Worm (Caenorhabditis elegans): ENCODE data around the gene vrp-1.

vrp-1 gene

DNA sequence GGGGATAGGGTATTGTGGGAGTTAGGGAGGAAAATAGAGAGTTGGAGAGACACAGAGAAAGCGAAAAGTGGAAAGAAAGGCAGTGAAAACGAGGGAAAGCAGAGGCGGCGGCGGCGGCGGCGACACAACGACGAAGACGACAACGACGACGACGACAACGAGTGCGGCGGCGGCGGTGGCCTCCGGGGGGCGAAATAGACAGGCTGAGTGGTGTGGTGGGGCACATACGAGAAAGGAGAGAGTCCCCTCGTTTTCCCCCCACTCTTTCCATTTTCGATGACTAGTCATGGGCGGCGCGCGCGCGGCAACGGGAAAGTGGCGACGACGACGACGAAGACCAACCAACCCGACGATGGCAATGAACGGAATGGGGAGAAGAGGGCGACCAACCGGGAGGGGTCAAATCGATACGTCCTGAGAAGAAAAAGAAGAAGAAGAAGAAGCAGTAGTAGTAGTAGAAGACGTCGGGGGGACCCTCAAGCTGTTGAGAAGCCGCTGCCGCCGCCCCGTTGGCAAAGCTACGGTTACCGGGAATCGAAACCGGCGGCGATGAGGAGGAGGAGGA, 13.7 kb upstream of the vrp-1 start (continued):
- TF ChIP-seq lin-39 (tag; optimal IDR thresholded peaks at IDR 0.05) (no peak), ceh-8 (GFP tag; optimal IDR thresholded peaks at IDR 0.05) (peak; percentile 64), egl-13 (tag; optimal IDR thresholded peaks at IDR 0.05) (peak; percentile 3), unc-130 (tag; optimal IDR thresholded peaks at IDR 0.05) (no peak), nhr-85 (tag) (peak; percentile 68), hlh-17 (GFP tag; optimal IDR thresholded peaks at IDR 0.05; ENCODE audit: borderline replicate concordance) (no peak), nhr-28 (tag; optimal IDR thresholded peaks at IDR 0.05) (no peak), mep-1 (tag; optimal IDR thresholded peaks at IDR 0.05) (no peak), nhr-19 (GFP tag; conservative IDR thresholded peaks at IDR 0.05) (peak; percentile 34; the same call in 1 of the 2 replicates), isw-1 (GFP tag; IDR thresholded peaks at IDR 0.05) (peak; percentile 39), pax-3 (tag; optimal IDR thresholded peaks at IDR 0.05) (no peak), nhr-20 (tag; optimal IDR thresholded peaks at IDR 0.05) (peak; percentile 30), tbx-2 (tag; optimal IDR thresholded peaks at IDR 0.05) (peak; percentile 54), efl-3 (GFP tag; optimal IDR thresholded peaks at IDR 0.05) (peak; percentile 15), sox-4 (tag; optimal IDR thresholded peaks at IDR 0.05) (no peak), grh-1 (GFP tag; IDR thresholded peaks at IDR 0.05) (no peak), rnt-1 (tag; optimal IDR thresholded peaks at IDR 0.05) (peak; percentile 32), dpl-1 (GFP tag; optimal IDR thresholded peaks at IDR 0.05) (no peak), nhr-77 (tag; optimal IDR thresholded peaks at IDR 0.05) (no peak), nhr-71 (tag; optimal IDR thresholded peaks at IDR 0.05) (peak; percentile 70), lin-14 (GFP tag; optimal IDR thresholded peaks at IDR 0.05) (peak; percentile 91), hlh-4 (tag; optimal IDR thresholded peaks at IDR 0.05) (no peak), elt-2 (tag; optimal IDR thresholded peaks at IDR 0.05) (no peak), blmp-1 (tag; optimal IDR thresholded peaks at IDR 0.05) (peak; percentile 99)

DNA sequence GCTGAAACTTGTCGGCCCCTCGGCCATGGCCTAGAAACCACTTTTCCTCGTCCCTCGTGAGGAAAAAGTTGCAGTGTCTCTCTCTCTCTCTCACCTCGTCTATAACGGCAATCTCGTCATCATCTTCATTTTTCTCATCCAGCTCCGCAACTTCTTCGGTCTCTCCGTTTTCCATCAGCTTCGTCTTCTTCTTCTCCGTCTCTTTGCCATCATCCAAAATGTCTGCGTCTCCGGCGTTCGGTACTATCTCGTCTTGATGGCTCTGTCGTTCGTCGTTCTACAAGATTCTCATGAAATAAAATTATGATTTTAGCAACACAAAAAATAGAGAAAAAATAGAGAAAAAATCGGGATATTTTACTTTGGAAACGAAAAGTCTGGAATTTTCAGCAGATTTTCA, 10.9 kb upstream of the vrp-1 start:
- TF ChIP-seq efl-1 (optimal IDR thresholded peaks at IDR 0.05), result peak; percentile 5 to 24
- peak in 1 of 2 experiments; percentile 32 for TF ChIP-seq efl-1 (GFP tag; optimal IDR thresholded peaks at IDR 0.05 in 1 of 2)
- TF ChIP-seq lin-14 (GFP tag; optimal IDR thresholded peaks at IDR 0.05), result peak; percentile 54
- no peak for TF ChIP-seq nhr-84 (tag; optimal IDR thresholded peaks at IDR 0.05)
- peak; percentile 11 for TF ChIP-seq mep-1 (tag; optimal IDR thresholded peaks at IDR 0.05)
- TF ChIP-seq zag-1 (tag; optimal IDR thresholded peaks at IDR 0.05), result no peak
- TF ChIP-seq ceh-82 (tag; optimal IDR thresholded peaks at IDR 0.05), result no peak

DNA sequence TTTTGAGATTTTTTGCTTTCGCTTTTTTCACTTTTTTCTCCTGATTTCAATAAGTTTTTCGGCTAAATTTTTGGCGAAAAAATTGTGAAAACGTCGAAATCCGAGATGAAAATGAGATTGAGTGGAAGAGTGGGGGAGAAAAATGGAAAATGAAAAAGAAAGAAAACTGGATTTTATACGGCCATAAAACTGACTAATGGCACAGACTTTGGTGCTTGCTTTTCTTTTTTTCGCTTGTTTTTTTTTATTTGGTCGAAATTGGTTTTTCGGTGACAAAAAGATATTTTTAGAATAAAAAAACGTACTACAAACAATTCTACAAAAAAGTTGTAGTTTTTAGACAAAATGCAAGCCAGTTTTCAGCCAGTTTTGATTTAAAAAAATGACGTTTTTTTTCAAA, 9.6 kb upstream of the vrp-1 start:
- TF ChIP-seq efl-1 (optimal IDR thresholded peaks at IDR 0.05), result no peak
- no peak for TF ChIP-seq efl-1 (GFP tag; optimal IDR thresholded peaks at IDR 0.05 in 1 of 2)
- no peak for TF ChIP-seq lin-15B (tag; optimal IDR thresholded peaks at IDR 0.05)
- no peak for TF ChIP-seq mep-1 (tag; optimal IDR thresholded peaks at IDR 0.05)
- TF ChIP-seq ets-5 (GFP tag; IDR thresholded peaks at IDR 0.05), result no peak
- TF ChIP-seq ceh-63 (GFP tag; optimal IDR thresholded peaks at IDR 0.05), result no peak
- peak; percentile 13 for TF ChIP-seq blmp-1 (tag; optimal IDR thresholded peaks at IDR 0.05)
- TF ChIP-seq mab-9 (GFP tag; IDR thresholded peaks at IDR 0.05), result no peak
- no peak for TF ChIP-seq ama-1 (optimal IDR thresholded peaks at IDR 0.05)
- TF ChIP-seq irx-1 (tag; optimal IDR thresholded peaks at IDR 0.05), result no peak

DNA sequence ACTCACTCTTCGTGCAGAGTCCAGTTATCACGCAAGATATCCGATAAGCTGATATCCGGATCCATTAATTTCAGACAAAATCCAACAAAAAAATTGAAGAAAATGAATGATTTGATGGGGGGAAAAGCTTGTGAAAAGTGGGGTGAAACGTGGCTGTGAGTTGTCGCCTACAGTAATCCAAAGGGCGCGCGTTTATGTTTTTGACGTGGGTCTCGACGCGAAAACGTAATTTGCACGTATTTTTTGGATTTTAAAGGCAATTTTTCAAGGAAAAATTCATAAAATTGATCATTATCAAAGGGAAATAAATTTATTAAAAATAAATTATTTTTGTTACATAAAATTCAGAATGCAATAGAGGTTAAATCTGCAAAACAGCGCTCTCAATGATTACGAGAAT, 3.6 kb upstream of the vrp-1 start, which contains the start of gene Y54G2A.73:
TSS of gene Y54G2A.73 (minus strand) at position 65 of the 400 bp plus-strand sequence.
- TF ChIP-seq egl-27 (tag; optimal IDR thresholded peaks at IDR 0.05) (no peak), nhr-77 (tag; optimal IDR thresholded peaks at IDR 0.05) (no peak), ets-5 (GFP tag; IDR thresholded peaks at IDR 0.05) (no peak), lin-15B (tag; optimal IDR thresholded peaks at IDR 0.05) (no peak), egl-13 (tag; optimal IDR thresholded peaks at IDR 0.05) (no peak), nhr-76 (tag; optimal IDR thresholded peaks at IDR 0.05) (no peak), snu-23 (GFP tag; optimal IDR thresholded peaks at IDR 0.05) (no peak), sup-37 (GFP tag; optimal IDR thresholded peaks at IDR 0.05) (no peak), C16A3.4 (tag; optimal IDR thresholded peaks at IDR 0.05) (no peak), nhr-47 (tag; optimal IDR thresholded peaks at IDR 0.05) (no peak), pag-3 (tag; optimal IDR thresholded peaks at IDR 0.05; ENCODE audit: borderline replicate concordance, insufficient read depth) (no peak), lin-35 (GFP tag; optimal IDR thresholded peaks at IDR 0.05) (no peak), aly-2 (tag; optimal IDR thresholded peaks at IDR 0.05) (no peak), sptf-1 (tag; optimal IDR thresholded peaks at IDR 0.05) (no peak), xbp-1 (tag; optimal IDR thresholded peaks at IDR 0.05) (no peak)

Measured in whole organism, L1 larva.